Worm (Caenorhabditis elegans): ENCODE data around the gene C44H4.4.

Gene C44H4.4

ce11 chrX:14557352-14557935 lies 31.5 kb downstream of the C44H4.4 start (continued):
- TF ChIP-seq lin-13 (GFP tag; optimal IDR thresholded peaks at IDR 0.05) = peak; percentile 47
- no peak for TF ChIP-seq egl-27 (tag; optimal IDR thresholded peaks at IDR 0.05)
- no peak for TF ChIP-seq peb-1 (tag; optimal IDR thresholded peaks at IDR 0.05)
- peak; percentile 97 for TF ChIP-seq sma-9 (GFP tag; optimal IDR thresholded peaks at IDR 0.05)
- TF ChIP-seq sma-9 (tag; optimal IDR thresholded peaks at IDR 0.05) = no peak
- no peak for TF ChIP-seq elt-3 (tag; optimal IDR thresholded peaks at IDR 0.05)
- peak; percentile 70 for TF ChIP-seq zag-1 (tag; optimal IDR thresholded peaks at IDR 0.05)
- TF ChIP-seq elt-1 (tag; optimal IDR thresholded peaks at IDR 0.05) = no peak
- no peak for TF ChIP-seq aly-2 (tag; optimal IDR thresholded peaks at IDR 0.05)
- TF ChIP-seq Y55F3AM.14 (GFP tag; optimal IDR thresholded peaks at IDR 0.05) = peak; percentile 13
- no peak for TF ChIP-seq nhr-23 (tag; optimal IDR thresholded peaks at IDR 0.05)
- TF ChIP-seq ceh-16 (tag; optimal IDR thresholded peaks at IDR 0.05) = no peak
- TF ChIP-seq nhr-11 (tag; optimal IDR thresholded peaks at IDR 0.05) = no peak
- TF ChIP-seq nhr-6 (tag; optimal IDR thresholded peaks at IDR 0.05) = no peak
- TF ChIP-seq mab-5 (tag; optimal IDR thresholded peaks at IDR 0.05) = no peak

- no peak for TF ChIP-seq nhr-10 (tag; optimal IDR thresholded peaks at IDR 0.05)
- no peak for TF ChIP-seq R02D3.7 (tag; optimal IDR thresholded peaks at IDR 0.05)
- no peak for TF ChIP-seq unc-39 (tag; optimal IDR thresholded peaks at IDR 0.05)
- TF ChIP-seq unc-55 (GFP tag; optimal IDR thresholded peaks at IDR 0.05) = no peak
- TF ChIP-seq sma-9 (GFP tag; optimal IDR thresholded peaks at IDR 0.05) = peak; percentile 23
- TF ChIP-seq sma-9 (tag; optimal IDR thresholded peaks at IDR 0.05) = no peak
Observed at ce11 chrX:14556403-14556802, 32.5 kb downstream of the C44H4.4 start.

- TF ChIP-seq dmd-4 (tag; optimal IDR thresholded peaks at IDR 0.05) = no peak
- TF ChIP-seq nhr-237 (tag; optimal IDR thresholded peaks at IDR 0.05) = no peak
- TF ChIP-seq lin-13 (GFP tag; optimal IDR thresholded peaks at IDR 0.05) = no peak
- no peak for TF ChIP-seq ztf-11 (tag; optimal IDR thresholded peaks at IDR 0.05)
- no peak for TF ChIP-seq nhr-12 (tag; optimal IDR thresholded peaks at IDR 0.05)
- TF ChIP-seq R02D3.7 (tag; optimal IDR thresholded peaks at IDR 0.05) = no peak
- no peak for TF ChIP-seq skn-1 (tag; optimal IDR thresholded peaks at IDR 0.05)
- TF ChIP-seq F13H6.1 (tag; optimal IDR thresholded peaks at IDR 0.05) = no peak
- no peak for TF ChIP-seq ceh-82 (tag; optimal IDR thresholded peaks at IDR 0.05)
- no peak for TF ChIP-seq sma-9 (GFP tag; optimal IDR thresholded peaks at IDR 0.05)
- no peak for TF ChIP-seq sma-9 (tag; optimal IDR thresholded peaks at IDR 0.05)
- no peak for TF ChIP-seq elt-1 (tag; optimal IDR thresholded peaks at IDR 0.05)
- no peak for TF ChIP-seq nhr-23 (tag; optimal IDR thresholded peaks at IDR 0.05)
- TF ChIP-seq mbf-1 (tag; optimal IDR thresholded peaks at IDR 0.05) = no peak
- TF ChIP-seq unc-39 (tag; optimal IDR thresholded peaks at IDR 0.05) = no peak
- no peak for TF ChIP-seq nhr-25 (tag; optimal IDR thresholded peaks at IDR 0.05)
- no peak for TF ChIP-seq ceh-16 (tag; optimal IDR thresholded peaks at IDR 0.05)
- no peak for TF ChIP-seq mab-5 (tag; optimal IDR thresholded peaks at IDR 0.05)
Observed at ce11 chrX:14549709-14550199, 39.1 kb downstream of the C44H4.4 start, which contains the start of gene ram-5. ram-5 (plus strand) TSS chrX:14550149.

ce11 chrX:14545543-14545942 lies 43.4 kb downstream of the C44H4.4 start, which contains the start of gene enri-2:
enri-2 (plus strand) TSS chrX:14545843.
- TF ChIP-seq ama-1 (optimal IDR thresholded peaks at IDR 0.05) = no peak
- no peak for TF ChIP-seq sma-9 (GFP tag; optimal IDR thresholded peaks at IDR 0.05)
- no peak for TF ChIP-seq sma-9 (tag; optimal IDR thresholded peaks at IDR 0.05)
- no peak for TF ChIP-seq R02D3.7 (tag; optimal IDR thresholded peaks at IDR 0.05)
- no peak for TF ChIP-seq lsy-2 (tag; optimal IDR thresholded peaks at IDR 0.05)
- TF ChIP-seq F13H6.1 (tag; optimal IDR thresholded peaks at IDR 0.05) = no peak
- no peak for TF ChIP-seq ztf-11 (tag; optimal IDR thresholded peaks at IDR 0.05)
- TF ChIP-seq lin-11 (tag; optimal IDR thresholded peaks at IDR 0.05) = no peak
- no peak for TF ChIP-seq dmd-4 (tag; optimal IDR thresholded peaks at IDR 0.05)

- no peak for TF ChIP-seq nhr-237 (tag; optimal IDR thresholded peaks at IDR 0.05)
- no peak for TF ChIP-seq unc-39 (tag; optimal IDR thresholded peaks at IDR 0.05)
- no peak for TF ChIP-seq lin-11 (tag; optimal IDR thresholded peaks at IDR 0.05)
- TF ChIP-seq peb-1 (tag; optimal IDR thresholded peaks at IDR 0.05) = no peak
- TF ChIP-seq blmp-1 (tag; optimal IDR thresholded peaks at IDR 0.05; ENCODE audit: insufficient read depth) = no peak
- TF ChIP-seq zag-1 (tag; optimal IDR thresholded peaks at IDR 0.05) = no peak
- no peak for TF ChIP-seq Y55F3AM.14 (GFP tag; optimal IDR thresholded peaks at IDR 0.05)
- no peak for TF ChIP-seq ama-1 (optimal IDR thresholded peaks at IDR 0.05)
- no peak for TF ChIP-seq R02D3.7 (tag; optimal IDR thresholded peaks at IDR 0.05)
- no peak for TF ChIP-seq C34F6.9 (tag; optimal IDR thresholded peaks at IDR 0.05)
- TF ChIP-seq ztf-1 (GFP tag; conservative IDR thresholded peaks at IDR 0.05) = no peak
- TF ChIP-seq ZK546.5 (tag; optimal IDR thresholded peaks at IDR 0.05) = no peak
Observed at ce11 chrX:14543224-14543623, 45.7 kb downstream of the C44H4.4 start, which contains the start of gene T24C2.3. T24C2.3 (plus strand) TSS chrX:14543524.
